Worm (Caenorhabditis elegans): ENCODE data around the gene aman-2.

ce11 chrV:11945429-11945828 lies 12.4 kb upstream of the aman-2 start:
- TF ChIP-seq lin-35 (GFP tag; optimal IDR thresholded peaks at IDR 0.05) (no peak), C06A6.2 (GFP tag; conservative IDR thresholded peaks at IDR 0.05) (no peak)
